Fruit fly (Drosophila melanogaster): ENCODE data around the gene Dci.

Dci gene

DNA sequence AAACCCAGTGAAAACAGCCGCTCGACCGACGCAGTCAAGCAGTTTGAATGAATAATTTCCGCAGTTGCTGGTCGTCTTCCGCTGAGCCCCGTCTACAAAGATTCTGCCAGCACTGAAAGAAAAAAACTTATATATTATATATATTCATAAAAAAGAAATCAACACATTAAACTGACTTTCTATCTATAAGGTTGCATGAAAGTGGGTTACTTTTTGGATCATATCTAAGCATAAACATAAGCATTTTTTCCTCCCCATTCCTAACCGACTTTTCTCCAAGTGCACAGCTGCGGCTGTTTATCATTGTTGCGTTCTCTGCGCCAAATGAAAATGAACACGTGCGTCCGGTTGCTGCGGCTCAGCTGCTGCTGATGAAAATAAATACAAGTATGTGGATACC, 30.8 kb upstream of the Dci start (continued):
- TF ChIP-seq CG12391 (tag; optimal IDR thresholded peaks at IDR 0.05) (peak; percentile 71), Atf6 (GFP tag; IDR thresholded peaks at IDR 0.05) (peak; percentile 68; the same call in 1 of the 2 replicates), az2 (GFP tag; optimal IDR thresholded peaks at IDR 0.05) (peak; percentile 75), crc (GFP tag; optimal IDR thresholded peaks at IDR 0.05) (no peak), jigr1 (GFP tag; IDR thresholded peaks at IDR 0.05) (peak; percentile 33; the same call in 1 of the 3 replicates), run (tag; optimal IDR thresholded peaks at IDR 0.05) (peak; percentile 53), luna (GFP tag; optimal IDR thresholded peaks at IDR 0.05) (no peak), pan (optimal IDR thresholded peaks at IDR 0.05) (no peak), pan (GFP tag; optimal IDR thresholded peaks at IDR 0.05 in 1 of 2, IDR thresholded peaks at IDR 0.05 in 1 of 2) (peak in 1 of 2 experiments; percentile 80), CG6791 (GFP tag; IDR thresholded peaks at IDR 0.05; ENCODE audit: partially characterized antibody) (no peak), CG7372 (GFP tag; IDR thresholded peaks at IDR 0.05) (no peak; the same call in 1 of the 2 replicates), CG13894 (tag; optimal IDR thresholded peaks at IDR 0.05) (no peak), CG12219 (GFP tag; optimal IDR thresholded peaks at IDR 0.05) (peak; percentile 61), Pdp1 (GFP tag; optimal IDR thresholded peaks at IDR 0.05) (peak in 1 of 2 experiments; percentile 10), CG12155 (GFP tag; optimal IDR thresholded peaks at IDR 0.05) (peak; percentile 36), D19B (GFP tag; optimal IDR thresholded peaks at IDR 0.05) (no peak), ro (GFP tag; IDR thresholded peaks at IDR 0.05) (peak; percentile 17; the same call in 1 of the 2 replicates), tio (GFP tag; optimal IDR thresholded peaks at IDR 0.05) (peak; percentile 53), gcm2 (GFP tag; optimal IDR thresholded peaks at IDR 0.05) (no peak), CG7556 (GFP tag; optimal IDR thresholded peaks at IDR 0.05) (peak; percentile 65), zen2 (GFP tag; IDR thresholded peaks at IDR 0.05; ENCODE audit: partially characterized antibody) (no peak), CG9215 (GFP tag; IDR thresholded peaks at IDR 0.05) (peak; percentile 53), CG10366 (GFP tag; IDR thresholded peaks at IDR 0.05) (peak; percentile 78), Jarid2 (GFP tag; optimal IDR thresholded peaks at IDR 0.05) (peak; percentile 35), sens-2 (GFP tag; IDR thresholded peaks at IDR 0.05) (peak; percentile 72), CG5953 (GFP tag; IDR thresholded peaks at IDR 0.05) (peak; percentile 74), Tbp (GFP tag; optimal IDR thresholded peaks at IDR 0.05) (no peak), sd (tag; optimal IDR thresholded peaks at IDR 0.05) (peak; percentile 5), Side (GFP tag; optimal IDR thresholded peaks at IDR 0.05) (no peak), phol (tag; optimal IDR thresholded peaks at IDR 0.05) (peak; percentile 78), Rx (GFP tag; IDR thresholded peaks at IDR 0.05) (peak; percentile 63), ranshi (GFP tag; IDR thresholded peaks at IDR 0.05) (peak; percentile 64), CG32532 (GFP tag; IDR thresholded peaks at IDR 0.05) (peak; percentile 73), MTF-1 (GFP tag; optimal IDR thresholded peaks at IDR 0.05; ENCODE audit: borderline replicate concordance) (peak; percentile 19), scrt (GFP tag; optimal IDR thresholded peaks at IDR 0.05) (peak; percentile 46), mirr (GFP tag; optimal IDR thresholded peaks at IDR 0.05) (no peak), stc (GFP tag; IDR thresholded peaks at IDR 0.05) (peak; percentile 78), CG33557 (GFP tag; optimal IDR thresholded peaks at IDR 0.05) (no peak), ftz-f1 (GFP tag; optimal IDR thresholded peaks at IDR 0.05) (no peak), CG11723 (GFP tag; optimal IDR thresholded peaks at IDR 0.05) (peak; percentile 46), trh (GFP tag; optimal IDR thresholded peaks at IDR 0.05) (no peak), Stat92E (GFP tag; optimal IDR thresholded peaks at IDR 0.05) (no peak), gt (GFP tag; IDR thresholded peaks at IDR 0.05) (0 out of 2 replicates have a peak, but pooled peaks have one; percentile 15), pnt (GFP tag; optimal IDR thresholded peaks at IDR 0.05) (no peak), her (GFP tag; optimal IDR thresholded peaks at IDR 0.05) (peak; percentile 23), Sry-δ (GFP tag; optimal IDR thresholded peaks at IDR 0.05) (no peak), CG15696 (tag; optimal IDR thresholded peaks at IDR 0.05) (peak; percentile 0), CG11560 (tag; IDR thresholded peaks at IDR 0.05) (no peak), sr (GFP tag; IDR thresholded peaks at IDR 0.05) (no peak), Scr (GFP tag; IDR thresholded peaks at IDR 0.05; ENCODE audit: partially characterized antibody) (no peak), E2f1 (GFP tag; IDR thresholded peaks at IDR 0.05) (peak; percentile 83)

All from whole organism, embryonic.